Worm (Caenorhabditis elegans): ENCODE results near the gene Y14H12B.2.

Gene Y14H12B.2

ce11 chrII:3897758-3898494 lies 35.6 kb downstream of the Y14H12B.2 start, which contains the start of gene F53C3.6 (continued):
- TF ChIP-seq lin-35 (GFP tag; optimal IDR thresholded peaks at IDR 0.05): peak in 1 of 3 experiments; percentile 24
- TF ChIP-seq nhr-120 (GFP tag; IDR thresholded peaks at IDR 0.05): no peak
- TF ChIP-seq F37B4.10 (GFP tag; IDR thresholded peaks at IDR 0.05): no peak
- no peak for TF ChIP-seq F52B5.7 (tag; optimal IDR thresholded peaks at IDR 0.05)
- TF ChIP-seq unc-130 (GFP tag; optimal IDR thresholded peaks at IDR 0.05): no peak
- no peak for TF ChIP-seq bed-2 (GFP tag; IDR thresholded peaks at IDR 0.05)
- no peak for TF ChIP-seq ekl-4 (GFP tag; IDR thresholded peaks at IDR 0.05)
- no peak for TF ChIP-seq ZK185.1 (tag; optimal IDR thresholded peaks at IDR 0.05; ENCODE audit: poor library complexity, severe bottlenecking)
- peak; percentile 31 for TF ChIP-seq attf-5 (GFP tag; optimal IDR thresholded peaks at IDR 0.05)
- TF ChIP-seq hmg-1.2 (GFP tag; IDR thresholded peaks at IDR 0.05): no peak; the same call in 1 of the 2 replicates
- no peak for TF ChIP-seq somi-1 (GFP tag; optimal IDR thresholded peaks at IDR 0.05)
- TF ChIP-seq Y79H2A.3 (GFP tag; conservative IDR thresholded peaks at IDR 0.05): no peak
- no peak for TF ChIP-seq F39B2.1 (GFP tag; IDR thresholded peaks at IDR 0.05)
- 0 out of 2 replicates have a peak, but pooled peaks have one; percentile 28 for TF ChIP-seq dox-1 (GFP tag; IDR thresholded peaks at IDR 0.05)
- no peak for TF ChIP-seq F57A8.1 (GFP tag; optimal IDR thresholded peaks at IDR 0.05)
- TF ChIP-seq ztf-25 (GFP tag; IDR thresholded peaks at IDR 0.05): no peak
- TF ChIP-seq hsf-1 (GFP tag; IDR thresholded peaks at IDR 0.05): no peak
- TF ChIP-seq die-1 (tag; optimal IDR thresholded peaks at IDR 0.05): no peak
- peak; percentile 93 for TF ChIP-seq atf-7 (tag; optimal IDR thresholded peaks at IDR 0.05)
- no peak for TF ChIP-seq let-526 (GFP tag; IDR thresholded peaks at IDR 0.05)
- TF ChIP-seq tbx-9 (tag; optimal IDR thresholded peaks at IDR 0.05; ENCODE audit: borderline replicate concordance): no peak
- no peak for TF ChIP-seq F55B11.4 (tag; optimal IDR thresholded peaks at IDR 0.05; ENCODE audit: borderline replicate concordance, insufficient read depth)
- no peak for TF ChIP-seq ceh-58 (GFP tag; IDR thresholded peaks at IDR 0.05)
- TF ChIP-seq attf-6 (GFP tag; IDR thresholded peaks at IDR 0.05): no peak
- TF ChIP-seq ama-1 (optimal IDR thresholded peaks at IDR 0.05): no peak
- no peak for TF ChIP-seq ama-1 (GFP tag; optimal IDR thresholded peaks at IDR 0.05)
- no peak for TF ChIP-seq lin-54 (GFP tag; optimal IDR thresholded peaks at IDR 0.05)
- TF ChIP-seq nfya-1 (tag; optimal IDR thresholded peaks at IDR 0.05; ENCODE audit: borderline replicate concordance, insufficient read depth): no peak
- TF ChIP-seq egrh-3 (GFP tag; IDR thresholded peaks at IDR 0.05): peak; percentile 85
- no peak for TF ChIP-seq snpc-1.3 (tag; optimal IDR thresholded peaks at IDR 0.05; ENCODE audit: insufficient read depth)
- TF ChIP-seq rpc-1 (optimal IDR thresholded peaks at IDR 0.05): no peak
- TF ChIP-seq rpc-1 (tag; optimal IDR thresholded peaks at IDR 0.05): no peak
- peak; percentile 31 for TF ChIP-seq ceh-27 (GFP tag; optimal IDR thresholded peaks at IDR 0.05)
- no peak for TF ChIP-seq lsl-1 (GFP tag; optimal IDR thresholded peaks at IDR 0.05)
- no peak for TF ChIP-seq madf-8 (GFP tag; conservative IDR thresholded peaks at IDR 0.05)
- no peak for TF ChIP-seq sdz-38 (tag; optimal IDR thresholded peaks at IDR 0.05)
- TF ChIP-seq F49E8.2 (tag; optimal IDR thresholded peaks at IDR 0.05; ENCODE audit: insufficient read depth): no peak
- TF ChIP-seq egl-18 (GFP tag; IDR thresholded peaks at IDR 0.05): no peak
- TF ChIP-seq nhr-80 (tag; optimal IDR thresholded peaks at IDR 0.05): no peak
- TF ChIP-seq nfyb-1 (GFP tag; IDR thresholded peaks at IDR 0.05): peak; percentile 64
- TF ChIP-seq snpc-4 (GFP tag; optimal IDR thresholded peaks at IDR 0.05): no peak
- no peak for TF ChIP-seq snpc-4 (tag; optimal IDR thresholded peaks at IDR 0.05)
- no peak for TF ChIP-seq let-607 (tag; optimal IDR thresholded peaks at IDR 0.05)
- TF ChIP-seq nfya-2 (GFP tag; IDR thresholded peaks at IDR 0.05): no peak
- peak; percentile 16 for TF ChIP-seq unc-62 (GFP tag; optimal IDR thresholded peaks at IDR 0.05)
- TF ChIP-seq snpc-3.4 (tag; optimal IDR thresholded peaks at IDR 0.05): no peak
- TF ChIP-seq dpff-1 (tag; optimal IDR thresholded peaks at IDR 0.05): no peak
- TF ChIP-seq pbrm-1 (GFP tag; IDR thresholded peaks at IDR 0.05): no peak

Data from whole organism, young adult.